Fruit fly (Drosophila melanogaster): ENCODE results near the gene CG34355.
A peak's percentile ranks its signal among the peaks of the same experiment; 100 is the strongest.

Gene CG34355

dm6 chr3R:23781466-23781935, 22.2 kb upstream of the CG34355 start, which contains the start of the genes Nup98-96 and mbc (continued):
- TF ChIP-seq CG10366 (GFP tag; IDR thresholded peaks at IDR 0.05) (peak; percentile 85), jigr1 (GFP tag; IDR thresholded peaks at IDR 0.05) (peak; percentile 62; the same call in 1 of the 3 replicates), Fer3 (tag; optimal IDR thresholded peaks at IDR 0.05) (peak; percentile 72), CG10654 (GFP tag; optimal IDR thresholded peaks at IDR 0.05) (peak; percentile 81), maf-S (GFP tag; optimal IDR thresholded peaks at IDR 0.05) (peak; percentile 90), salm (tag; optimal IDR thresholded peaks at IDR 0.05) (peak; percentile 63), CG15696 (tag; optimal IDR thresholded peaks at IDR 0.05) (peak; percentile 87), Bteb2 (GFP tag; optimal IDR thresholded peaks at IDR 0.05) (peak; percentile 82), CG12659 (GFP tag; optimal IDR thresholded peaks at IDR 0.05) (peak; percentile 90), ci (GFP tag; IDR thresholded peaks at IDR 0.05) (peak; percentile 75), fd64A (GFP tag; optimal IDR thresholded peaks at IDR 0.05) (no peak), CG1832 (GFP tag; optimal IDR thresholded peaks at IDR 0.05) (no peak), bigmax (GFP tag; optimal IDR thresholded peaks at IDR 0.05) (no peak), D (optimal IDR thresholded peaks at IDR 0.05) (peak; percentile 73), D (GFP tag; optimal IDR thresholded peaks at IDR 0.05) (peak; percentile 61), sens (GFP tag) (peak; percentile 99), Bdp1 (GFP tag; optimal IDR thresholded peaks at IDR 0.05) (peak; percentile 79), CG34422 (GFP tag; IDR thresholded peaks at IDR 0.05) (peak; percentile 86), CG34376 (GFP tag; optimal IDR thresholded peaks at IDR 0.05) (peak; percentile 44), CG14710 (tag; optimal IDR thresholded peaks at IDR 0.05) (peak; percentile 94), CG6854 (GFP tag; optimal IDR thresholded peaks at IDR 0.05) (no peak), Awh (GFP tag; IDR thresholded peaks at IDR 0.05) (0 out of 2 replicates have a peak, but pooled peaks have one; percentile 17), CG13296 (GFP tag; optimal IDR thresholded peaks at IDR 0.05) (peak; percentile 45), bowl (GFP tag; IDR thresholded peaks at IDR 0.05) (peak; percentile 15; the same call in 1 of the 2 replicates), CG6272 (GFP tag; IDR thresholded peaks at IDR 0.05) (peak; percentile 89), MTF-1 (GFP tag; optimal IDR thresholded peaks at IDR 0.05; ENCODE audit: borderline replicate concordance) (peak; percentile 72), Jarid2 (GFP tag; optimal IDR thresholded peaks at IDR 0.05) (peak; percentile 97), CG13624 (GFP tag; optimal IDR thresholded peaks at IDR 0.05) (peak; percentile 94), CG7839 (tag; optimal IDR thresholded peaks at IDR 0.05) (peak; percentile 86), Usf (GFP tag; optimal IDR thresholded peaks at IDR 0.05) (peak; percentile 82), Dip3 (GFP tag; optimal IDR thresholded peaks at IDR 0.05) (peak; percentile 93), CG12942 (GFP tag; optimal IDR thresholded peaks at IDR 0.05) (peak; percentile 89), az2 (GFP tag; optimal IDR thresholded peaks at IDR 0.05) (peak; percentile 86), MBD-R2 (GFP tag; IDR thresholded peaks at IDR 0.05) (peak; percentile 67; the same call in 1 of the 2 replicates), fd102C (GFP tag; optimal IDR thresholded peaks at IDR 0.05) (peak; percentile 10), CG9727 (GFP tag; optimal IDR thresholded peaks at IDR 0.05) (peak; percentile 84), ERR (GFP tag; optimal IDR thresholded peaks at IDR 0.05) (peak; percentile 65), pan (optimal IDR thresholded peaks at IDR 0.05) (no peak), pan (GFP tag; optimal IDR thresholded peaks at IDR 0.05 in 1 of 2, IDR thresholded peaks at IDR 0.05 in 1 of 2) (peak in 1 of 2 experiments; percentile 79), phol (tag; optimal IDR thresholded peaks at IDR 0.05) (peak; percentile 93), Doc2 (GFP tag; IDR thresholded peaks at IDR 0.05) (0 out of 2 replicates have a peak, but pooled peaks have one; percentile 12), repo (GFP tag; optimal IDR thresholded peaks at IDR 0.05) (peak; percentile 81), odd (GFP tag; optimal IDR thresholded peaks at IDR 0.05) (peak; percentile 47), zen (tag; optimal IDR thresholded peaks at IDR 0.05) (peak; percentile 84), CG8388 (GFP tag; optimal IDR thresholded peaks at IDR 0.05) (peak; percentile 60), jing (GFP tag; optimal IDR thresholded peaks at IDR 0.05) (peak; percentile 71), CG12219 (GFP tag; optimal IDR thresholded peaks at IDR 0.05) (peak; percentile 68), Mes4 (GFP tag; optimal IDR thresholded peaks at IDR 0.05) (peak; percentile 90), Hr51 (GFP tag; optimal IDR thresholded peaks at IDR 0.05) (peak; percentile 80 to 85), CG6689 (GFP tag; IDR thresholded peaks at IDR 0.05) (peak; percentile 79), Nf-YC (tag; optimal IDR thresholded peaks at IDR 0.05) (peak; percentile 75)

Data from whole organism, embryonic.